Worm (Caenorhabditis elegans) whole organism, mixed stage, embryonic: ENCODE measurements around the gene inft-2.

Experiments
- M03D4.4 ChIP-seq: sonication (generic microtip); optimal IDR thresholded peaks from 2 replicates; lab custom pipeline; 2017; ENCODE audit warnings: mild to moderate bottlenecking, missing genetic modification characterization, missing compliant biosample characterization
- bed-3 ChIP-seq: fragments of 200-800 bp; sonication (Bioruptor generic); optimal IDR thresholded peaks from 3 replicates; lab custom pipeline; 2018; ENCODE audit warnings: mild to moderate bottlenecking, missing genetic modification characterization, moderate library complexity, missing compliant biosample characterization
- blmp-1 ChIP-seq: fragments of 150-350 bp; optimal IDR thresholded peaks from 2 replicates; lab custom pipeline; 2014; ENCODE audit warnings: missing biosample characterization, missing genetic modification characterization
- ceh-39 ChIP-seq: fragments of 150-350 bp; optimal IDR thresholded peaks from 2 replicates; lab custom pipeline; 2014; ENCODE audit warnings: missing biosample characterization, missing genetic modification characterization
- ceh-83 ChIP-seq: fragments of 200-800 bp; sonication (Bioruptor generic); optimal IDR thresholded peaks from 2 replicates; lab custom pipeline; 2018; ENCODE audit warnings: mild to moderate bottlenecking, missing genetic modification characterization, missing compliant biosample characterization
- ces-1 ChIP-seq: fragments of 150-350 bp; optimal IDR thresholded peaks from 2 replicates; lab custom pipeline; 2014; ENCODE audit warnings: missing biosample characterization, missing genetic modification reagents, missing genetic modification characterization
- cnd-1 ChIP-seq: fragments of 200-800 bp; sonication (Bioruptor generic); optimal IDR thresholded peaks from 2 replicates; lab custom pipeline; 2018; ENCODE audit warnings: mild to moderate bottlenecking, missing genetic modification characterization, missing compliant biosample characterization
- elt-1 ChIP-seq: sonication (generic microtip); optimal IDR thresholded peaks from 2 replicates; lab custom pipeline; 2017; ENCODE audit warnings: missing genetic modification characterization, mild to moderate bottlenecking, missing compliant biosample characterization, antibody characterized with exemption, moderate library complexity, borderline replicate concordance; ENCODE audit not compliant: insufficient read depth
- flh-1 ChIP-seq: fragments of 200-800 bp; sonication (Bioruptor generic); optimal IDR thresholded peaks from 2 replicates; lab custom pipeline; 2018; ENCODE audit warnings: mild to moderate bottlenecking, missing genetic modification characterization, moderate library complexity, missing compliant biosample characterization
- ham-2 ChIP-seq: fragments of 200-800 bp; sonication (Bioruptor generic); optimal IDR thresholded peaks from 2 replicates; lab custom pipeline; 2018; ENCODE audit warnings: mild to moderate bottlenecking, missing genetic modification characterization, missing compliant biosample characterization
- hlh-1 ChIP-seq: fragments of 150-350 bp; optimal IDR thresholded peaks from 2 replicates; lab custom pipeline; 2014; ENCODE audit warnings: missing biosample characterization, missing genetic modification reagents, missing genetic modification characterization
- lin-13 ChIP-seq: fragments of 150-350 bp; optimal IDR thresholded peaks from 2 replicates; lab custom pipeline; 2014; ENCODE audit warnings: missing biosample characterization, missing genetic modification characterization
- lin-32 ChIP-seq: fragments of 200-800 bp; sonication (Bioruptor generic); optimal IDR thresholded peaks from 2 replicates; lab custom pipeline; 2018; ENCODE audit warnings: mild to moderate bottlenecking, missing genetic modification characterization, missing compliant biosample characterization
- lsy-2 ChIP-seq: fragments of 150-350 bp; optimal IDR thresholded peaks from 2 replicates; lab custom pipeline; 2014; ENCODE audit warnings: missing biosample characterization, missing genetic modification characterization
- mab-5 ChIP-seq: fragments of 150-350 bp; optimal IDR thresholded peaks from 2 replicates; lab custom pipeline; 2014; ENCODE audit warnings: missing biosample characterization, missing genetic modification characterization
- mep-1 ChIP-seq: fragments of 150-350 bp; optimal IDR thresholded peaks from 2 replicates; lab custom pipeline; 2017; ENCODE audit warnings: missing biosample characterization, missing genetic modification reagents, missing genetic modification characterization, inconsistent platforms
- mls-2 ChIP-seq: sonication (generic microtip); optimal IDR thresholded peaks from 2 replicates; lab custom pipeline; 2016; ENCODE audit warnings: mild to moderate bottlenecking, missing genetic modification characterization, moderate library complexity, missing compliant biosample characterization
- nhr-12 ChIP-seq: fragments of 150-350 bp; optimal IDR thresholded peaks from 2 replicates; lab custom pipeline; 2014; ENCODE audit warnings: missing biosample characterization, missing genetic modification characterization
- nhr-2 ChIP-seq: fragments of 150-350 bp; optimal IDR thresholded peaks from 2 replicates; lab custom pipeline; 2014; ENCODE audit warnings: missing biosample characterization, missing genetic modification characterization
- nhr-237 ChIP-seq: fragments of 150-350 bp; optimal IDR thresholded peaks from 2 replicates; lab custom pipeline; 2014; ENCODE audit warnings: missing biosample characterization, missing genetic modification characterization
- nhr-28 ChIP-seq: fragments of 150-350 bp; optimal IDR thresholded peaks from 2 replicates; lab custom pipeline; 2014; ENCODE audit warnings: missing biosample characterization, missing genetic modification characterization
- nhr-76 ChIP-seq: sonication (generic microtip); optimal IDR thresholded peaks from 2 replicates; lab custom pipeline; 2017; ENCODE audit warnings: missing biosample characterization, missing genetic modification characterization
- pha-4 ChIP-seq: fragments of 150-350 bp; optimal IDR thresholded peaks from 2 replicates; lab custom pipeline; 2018; ENCODE audit warnings: missing biosample characterization, missing genetic modification reagents, missing genetic modification characterization
- sem-2 ChIP-seq: fragments of 200-800 bp; sonication (Bioruptor generic); optimal IDR thresholded peaks from 2 replicates; lab custom pipeline; 2018; ENCODE audit warnings: mild to moderate bottlenecking, missing genetic modification characterization, missing compliant biosample characterization
- sptf-1 ChIP-seq: sonication (generic microtip); optimal IDR thresholded peaks from 2 replicates; lab custom pipeline; 2017; ENCODE audit warnings: mild to moderate bottlenecking, missing genetic modification characterization, moderate library complexity, missing compliant biosample characterization
- unc-120 ChIP-seq: sonication (generic microtip); optimal IDR thresholded peaks from 2 replicates; lab custom pipeline; 2017; ENCODE audit warnings: missing genetic modification characterization, missing compliant biosample characterization; ENCODE audit not compliant: poor library complexity, severe bottlenecking
- unc-39 ChIP-seq: fragments of 150-350 bp; optimal IDR thresholded peaks from 2 replicates; lab custom pipeline; 2014; ENCODE audit warnings: missing biosample characterization, missing genetic modification characterization
- unc-62 ChIP-seq: fragments of 150-350 bp; optimal IDR thresholded peaks from 2 replicates; lab custom pipeline; 2014; ENCODE audit warnings: missing biosample characterization, missing genetic modification reagents, missing genetic modification characterization
- zip-8 ChIP-seq: fragments of 150-350 bp; optimal IDR thresholded peaks from 2 replicates; lab custom pipeline; 2014; ENCODE audit warnings: missing biosample characterization, missing genetic modification characterization

The inft-2 gene

DNA sequence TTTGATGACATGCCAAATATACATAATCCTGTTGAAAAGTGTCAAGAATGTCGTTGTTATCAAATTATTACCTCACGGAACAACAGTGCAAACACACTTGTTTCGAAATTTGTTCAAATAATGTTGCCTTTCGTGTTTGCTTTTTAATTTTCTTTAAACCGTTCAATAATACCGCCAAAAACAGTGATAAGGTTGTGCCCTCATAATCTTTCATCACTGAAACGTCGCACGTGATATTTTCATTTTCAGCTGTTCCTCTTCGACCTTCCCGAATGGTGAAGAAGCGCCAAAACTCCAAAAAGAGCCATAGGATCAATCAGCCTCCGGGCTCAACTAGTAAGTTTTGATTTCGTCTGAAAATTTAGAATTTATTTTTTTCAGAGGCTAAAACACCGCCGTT lies at the start of gene inft-2:
Gene inft-2, plus strand, starts transcription at position 248 of the 400 bp plus-strand sequence.
- TF ChIP-seq sem-2 (no peak), nhr-12 (no peak), bed-3 (GFP tag; lab: Kevin White, UChicago) (no peak), ham-2 (GFP tag; lab: Kevin White, UChicago) (no peak), nhr-28 (tag; lab: Kevin White, UChicago) (no peak), sptf-1 (no peak), M03D4.4 (no peak)
- TF ChIP-seq, all 35 proteins: peak for 0

DNA sequence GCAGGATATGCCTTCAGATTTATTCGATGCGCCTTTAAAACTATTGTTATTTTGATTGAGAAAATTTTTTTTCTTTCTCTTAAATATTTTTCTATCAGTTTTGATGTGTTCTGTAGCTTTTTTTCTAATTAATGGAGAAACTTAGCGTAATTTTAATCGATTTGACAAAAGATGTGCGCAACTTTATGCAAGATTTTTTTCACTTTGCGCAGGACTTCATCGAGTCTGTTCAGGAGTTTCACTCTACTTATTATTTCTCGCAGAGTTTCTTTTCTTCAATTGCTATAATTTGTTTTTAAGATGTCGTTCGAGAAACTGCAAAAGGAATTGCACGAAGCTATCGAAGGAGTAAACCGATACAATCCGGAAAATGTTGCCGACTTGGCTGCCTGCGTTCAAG lies 48.4 kb upstream of the inft-2 start, which contains the start of gene eif-3.K:
Gene eif-3.K, plus strand, starts transcription at position 301 of the 400 bp plus-strand sequence.
- no peak for TF ChIP-seq ceh-83 (GFP tag; lab: Kevin White, UChicago)
- no peak for TF ChIP-seq flh-1
- TF ChIP-seq lin-32 (GFP tag; lab: Kevin White, UChicago): no peak
- TF ChIP-seq mab-5: no peak
- TF ChIP-seq nhr-237 (tag; lab: Kevin White, UChicago): no peak
- no peak for TF ChIP-seq nhr-76 (tag; lab: Kevin White, UChicago)
- no peak for TF ChIP-seq ces-1
- TF ChIP-seq elt-1 (tag; lab: Kevin White, UChicago): no peak
- TF ChIP-seq nhr-12: no peak
- TF ChIP-seq sptf-1: no peak

DNA sequence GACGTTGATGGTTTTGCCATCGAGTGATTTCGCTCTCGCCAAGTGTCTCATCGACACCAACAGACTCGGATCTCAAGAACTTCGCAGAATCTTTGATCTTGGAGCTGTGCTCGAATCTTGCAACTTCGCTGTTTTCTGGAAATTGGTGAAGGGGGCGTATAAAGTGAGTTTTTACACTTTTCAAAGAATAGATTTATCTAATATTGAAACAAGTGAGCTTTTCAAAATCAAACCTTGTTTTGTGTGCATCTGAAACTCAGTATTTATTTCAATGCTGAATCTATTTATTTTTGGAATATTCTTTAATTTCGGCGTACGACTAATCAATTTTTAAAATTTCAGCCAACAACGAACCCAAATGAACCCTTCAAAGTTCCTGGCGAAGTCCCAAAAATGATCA lies 47.9 kb upstream of the inft-2 start:
- TF ChIP-seq cnd-1: no peak
- no peak for TF ChIP-seq mls-2 (tag; lab: Kevin White, UChicago)
- no peak for TF ChIP-seq nhr-2 (tag; lab: Kevin White, UChicago)
- no peak for TF ChIP-seq nhr-76 (tag; lab: Kevin White, UChicago)
- TF ChIP-seq nhr-28 (tag; lab: Kevin White, UChicago): no peak
- TF ChIP-seq unc-120 (tag; lab: Kevin White, UChicago): no peak
- TF ChIP-seq mep-1: no peak
- TF ChIP-seq sem-2: no peak
- TF ChIP-seq hlh-1 (tag; lab: Kevin White, UChicago): no peak
- no peak for TF ChIP-seq unc-39 (tag; lab: Kevin White, UChicago)
- TF ChIP-seq zip-8 (tag; lab: Kevin White, UChicago): no peak

- TF ChIP-seq mep-1: no peak
- TF ChIP-seq blmp-1: no peak
- no peak for TF ChIP-seq nhr-28 (tag; lab: Kevin White, UChicago)
- no peak for TF ChIP-seq ces-1
- no peak for TF ChIP-seq sptf-1
- no peak for TF ChIP-seq ceh-39 (tag; lab: Kevin White, UChicago)
- no peak for TF ChIP-seq lsy-2 (tag; lab: Kevin White, UChicago)
- no peak for TF ChIP-seq ham-2 (GFP tag; lab: Kevin White, UChicago)
- TF ChIP-seq pha-4: no peak
- TF ChIP-seq nhr-2 (tag; lab: Kevin White, UChicago): no peak
- TF ChIP-seq lin-13 (tag; lab: Kevin White, UChicago): no peak
Measured at ce11 chrV:12961085-12961560, 41.0 kb upstream of the inft-2 start, which contains the start of gene mpst-7. mpst-7 (minus strand) TSS chrV:12961135.

- TF ChIP-seq zip-8 (tag; lab: Kevin White, UChicago) (peak; percentile 62), M03D4.4 (no peak), lsy-2 (tag; lab: Kevin White, UChicago) (no peak)
Measured at ce11 chrV:12963192-12963591, 38.9 kb upstream of the inft-2 start, which contains the start of gene hrg-9. hrg-9 (minus strand) TSS chrV:12963343.

DNA sequence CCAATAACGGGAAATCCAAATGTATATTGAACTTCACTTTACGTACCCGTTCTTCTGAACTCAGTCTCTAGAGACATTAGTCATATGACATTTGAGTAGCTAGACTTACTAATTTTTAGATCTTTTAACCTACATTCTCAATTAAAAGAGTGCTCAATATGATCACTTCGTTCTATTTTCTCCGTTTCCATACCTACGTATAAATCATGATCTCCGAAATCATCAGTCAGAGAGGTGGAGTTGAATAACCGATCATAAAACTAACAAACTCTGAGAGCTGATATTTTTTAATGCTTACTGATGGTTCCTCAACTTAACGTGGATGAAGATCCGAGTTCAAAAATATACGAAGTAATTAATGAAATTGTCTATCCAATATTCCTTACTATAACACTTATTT lies 38.0 kb upstream of the inft-2 start, which contains the start of gene srd-35:
Gene srd-35, plus strand, starts transcription at position 301 of the 400 bp plus-strand sequence.
- TF ChIP-seq elt-1 (tag; lab: Kevin White, UChicago) (no peak), bed-3 (GFP tag; lab: Kevin White, UChicago) (no peak), blmp-1 (no peak), sptf-1 (no peak), unc-62 (GFP tag; lab: Kevin White, UChicago) (no peak), nhr-2 (tag; lab: Kevin White, UChicago) (no peak), ceh-83 (GFP tag; lab: Kevin White, UChicago) (no peak), nhr-237 (tag; lab: Kevin White, UChicago) (no peak)
